Worm (Caenorhabditis elegans) whole organism, midembryonic: ENCODE data around the gene Y47D7A.7.

Experiments
- cog-1 ChIP-seq: sonication (generic microtip); optimal IDR thresholded peaks from 2 replicates; lab custom pipeline; 2016; ENCODE audit warnings: missing genetic modification characterization, missing compliant biosample characterization
- tab-1 ChIP-seq: fragments of 200-800 bp; sonication (Bioruptor generic); IDR thresholded peaks from 2 replicates; pipeline ENCODE4 v1.3.6; 2022; ENCODE audit warnings: missing genetic modification characterization, missing compliant biosample characterization
- ztf-23 ChIP-seq: fragments of 200-800 bp; sonication (Bioruptor generic); IDR thresholded peaks from 2 replicates; pipeline ENCODE4 v1.3.6; 2022; ENCODE audit warnings: missing genetic modification reagents, missing genetic modification characterization, missing compliant biosample characterization
- ztf-29 ChIP-seq: fragments of 200-800 bp; sonication (Bioruptor generic); IDR thresholded peaks from 2 replicates; pipeline ENCODE4 v1.3.6; 2022; ENCODE audit warnings: missing genetic modification reagents, missing genetic modification characterization, missing compliant biosample characterization

DNA sequence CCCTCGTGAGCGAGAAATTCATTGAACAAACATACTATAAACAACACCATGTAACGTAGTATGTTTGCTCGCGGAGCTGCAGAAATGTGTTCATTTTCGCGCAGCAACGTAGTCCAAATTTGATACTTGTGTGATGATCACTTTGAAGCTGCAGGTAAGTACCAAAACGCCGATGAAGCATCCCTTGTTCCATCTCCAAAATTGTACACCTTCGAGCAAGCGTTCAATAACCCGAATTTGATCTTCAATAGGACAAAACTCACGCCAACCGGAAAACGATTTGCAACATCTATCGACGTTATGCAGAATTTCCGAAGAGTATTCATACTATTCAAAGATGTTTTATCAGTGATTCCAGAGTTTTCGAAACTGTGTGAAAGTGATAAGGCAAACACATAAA lies 9.0 kb downstream of the Y47D7A.7 start, which contains the start of gene Y47D7A.3:
- TF ChIP-seq tab-1 (no peak), ztf-23 (GFP tag; lab: Robert Waterston, UW) (no peak), cog-1 (tag; lab: Kevin White, UChicago) (no peak), ztf-29 (GFP tag; lab: Robert Waterston, UW) (no peak)
